Worm (Caenorhabditis elegans): ENCODE data around the gene K02A2.5.
A peak's percentile ranks its signal among the peaks of the same experiment; 100 is the strongest.
"Not testable (repeated sequence)": the region's sequence is repeated elsewhere in the genome, so short reads cannot be mapped to it uniquely, and the experiment has no call there.

The K02A2.5 gene

ce11 chrII:7379021-7379420 lies 32.8 kb downstream of the K02A2.5 start, which contains the start of gene C07D10.6:
TSS of gene C07D10.6 (plus strand) at chrII:7379321.
- TF ChIP-seq ztf-23 (GFP tag; IDR thresholded peaks at IDR 0.05): no peak
- no peak for TF ChIP-seq flt-1 (GFP tag; IDR thresholded peaks at IDR 0.05)
- TF ChIP-seq cog-1 (tag; optimal IDR thresholded peaks at IDR 0.05): no peak
- no peak for TF ChIP-seq tab-1 (GFP tag; IDR thresholded peaks at IDR 0.05)
- no peak for TF ChIP-seq T22C8.4 (GFP tag; IDR thresholded peaks at IDR 0.05)
- TF ChIP-seq klf-2 (GFP tag; conservative IDR thresholded peaks at IDR 0.05): no peak
- no peak for TF ChIP-seq ref-1 (GFP tag; conservative IDR thresholded peaks at IDR 0.05)
- no peak for TF ChIP-seq ztf-29 (GFP tag; IDR thresholded peaks at IDR 0.05)
- no peak for TF ChIP-seq med-1 (GFP tag; optimal IDR thresholded peaks at IDR 0.05; ENCODE audit: insufficient read depth)

- no peak for TF ChIP-seq ztf-29 (GFP tag; IDR thresholded peaks at IDR 0.05)
- TF ChIP-seq ref-1 (GFP tag; conservative IDR thresholded peaks at IDR 0.05): no peak
- no peak for TF ChIP-seq klf-2 (GFP tag; conservative IDR thresholded peaks at IDR 0.05)
- no peak for TF ChIP-seq flt-1 (GFP tag; IDR thresholded peaks at IDR 0.05)
- TF ChIP-seq med-1 (GFP tag; optimal IDR thresholded peaks at IDR 0.05; ENCODE audit: insufficient read depth): no peak
- TF ChIP-seq T22C8.4 (GFP tag; IDR thresholded peaks at IDR 0.05): no peak
- TF ChIP-seq cog-1 (tag; optimal IDR thresholded peaks at IDR 0.05): no peak
- TF ChIP-seq ztf-23 (GFP tag; IDR thresholded peaks at IDR 0.05): no peak
- no peak for TF ChIP-seq tab-1 (GFP tag; IDR thresholded peaks at IDR 0.05)
These were observed 36.9 kb downstream of the K02A2.5 start, which contains the start of gene F43E2.1 for ce11 chrII:7374980-7375379. TSS of gene F43E2.1 (plus strand) at chrII:7375280.

- peak; percentile 11 for TF ChIP-seq med-1 (GFP tag; optimal IDR thresholded peaks at IDR 0.05; ENCODE audit: insufficient read depth)
- no peak for TF ChIP-seq klf-2 (GFP tag; conservative IDR thresholded peaks at IDR 0.05)
These were observed 37.7 kb downstream of the K02A2.5 start, which contains the start of the genes mtch-1 and rpb-4 for ce11 chrII:7374143-7374542. TSS of gene mtch-1 (minus strand) at chrII:7374166. TSS of gene rpb-4 (plus strand) at chrII:7374495.

DNA sequence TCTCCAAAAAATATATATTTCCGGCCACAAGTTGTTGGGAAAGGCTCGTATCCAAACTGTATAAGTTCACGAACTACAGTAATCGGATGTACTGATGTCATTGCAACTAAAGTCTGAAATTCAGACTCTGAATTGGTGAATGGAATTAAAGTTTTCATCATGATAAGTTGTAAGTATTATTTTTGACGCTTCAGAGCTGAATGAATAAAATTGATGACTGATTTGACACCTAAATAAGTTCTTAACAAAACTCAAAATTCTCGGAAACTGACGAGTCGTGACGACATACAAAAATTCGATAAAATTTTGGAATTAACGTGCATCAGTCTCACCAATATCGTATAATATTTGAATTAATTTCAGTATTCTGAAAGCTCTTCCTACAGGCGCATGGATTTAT lies 41.6 kb downstream of the K02A2.5 start, which contains the start of gene F43E2.11:
F43E2.11 (minus strand) TSS at position 101 of the 400 bp plus-strand sequence.
- TF ChIP-seq ztf-29, tab-1, T22C8.4 (GFP tag; IDR thresholded peaks at IDR 0.05): not testable (repeated sequence)

DNA sequence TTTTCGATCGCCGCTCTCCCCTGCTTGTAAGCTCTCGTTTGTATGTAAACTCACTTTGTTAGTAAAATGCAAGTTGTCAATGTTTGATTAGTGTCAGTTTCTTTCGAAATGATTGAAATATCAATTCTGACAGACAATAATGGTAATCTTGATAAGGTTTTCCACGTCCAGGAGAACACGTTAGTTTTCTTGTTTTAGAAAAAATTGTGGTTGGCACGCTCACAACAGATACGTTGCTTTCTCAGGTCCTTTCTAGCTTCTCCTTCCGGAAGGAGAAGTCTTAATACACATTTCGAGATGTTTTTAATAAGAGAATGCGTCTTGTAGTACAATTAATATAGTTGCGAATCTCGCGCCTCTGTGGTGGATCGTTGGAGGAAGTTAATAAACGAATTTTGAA lies 43.1 kb downstream of the K02A2.5 start, which contains the start of gene F43E2.6:
F43E2.6 (minus strand) TSS at position 101 of the 400 bp plus-strand sequence.
- TF ChIP-seq ref-1 (GFP tag; conservative IDR thresholded peaks at IDR 0.05) (no peak), ztf-29 (GFP tag; IDR thresholded peaks at IDR 0.05) (no peak), tab-1 (GFP tag; IDR thresholded peaks at IDR 0.05) (no peak), cog-1 (tag; optimal IDR thresholded peaks at IDR 0.05) (no peak), T22C8.4 (GFP tag; IDR thresholded peaks at IDR 0.05) (no peak), med-1 (GFP tag; optimal IDR thresholded peaks at IDR 0.05; ENCODE audit: insufficient read depth) (no peak)

DNA sequence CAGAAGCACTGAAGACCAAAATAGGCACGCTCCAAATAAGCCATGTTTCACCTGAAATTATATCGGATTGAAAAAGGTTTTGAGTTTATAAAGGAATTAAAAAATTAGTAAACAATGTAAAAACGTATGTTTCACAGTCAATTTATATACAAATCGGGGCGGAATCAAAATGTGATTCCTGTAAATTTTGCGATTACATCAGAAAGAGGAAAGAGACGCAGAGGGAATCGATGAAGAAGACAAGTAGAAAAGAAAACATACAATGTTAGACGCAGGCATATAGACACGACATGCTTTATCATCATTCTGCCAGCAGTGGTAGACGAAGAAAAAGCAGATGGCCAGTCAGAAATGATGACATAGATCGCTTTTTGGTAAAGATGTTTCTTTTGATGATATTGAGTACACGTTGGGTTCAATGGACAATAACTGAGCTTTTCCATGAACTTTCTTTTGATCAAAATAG lies 47.8 kb downstream of the K02A2.5 start, which contains the start of gene msra-1:
msra-1 (minus strand) TSS at position 51 of the 466 bp plus-strand sequence.
- TF ChIP-seq cog-1 (tag; optimal IDR thresholded peaks at IDR 0.05) (peak; percentile 66), flt-1 (GFP tag; IDR thresholded peaks at IDR 0.05) (no peak)

Data from whole organism, midembryonic.